Worm (Caenorhabditis elegans): Measurements from ENCODE around the gene Y53G8AR.6.

- TF ChIP-seq ZK546.5 (tag; optimal IDR thresholded peaks at IDR 0.05) = no peak
- no peak for TF ChIP-seq elt-1 (tag; optimal IDR thresholded peaks at IDR 0.05)
- no peak for TF ChIP-seq lin-11 (tag; optimal IDR thresholded peaks at IDR 0.05)
- TF ChIP-seq nhr-23 (tag; optimal IDR thresholded peaks at IDR 0.05) = no peak
- TF ChIP-seq aly-2 (tag; optimal IDR thresholded peaks at IDR 0.05) = no peak
- TF ChIP-seq lin-13 (GFP tag; optimal IDR thresholded peaks at IDR 0.05) = no peak
- TF ChIP-seq elt-3 (tag; optimal IDR thresholded peaks at IDR 0.05) = no peak
- TF ChIP-seq ztf-11 (tag; optimal IDR thresholded peaks at IDR 0.05) = no peak
- no peak for TF ChIP-seq lsy-2 (tag; optimal IDR thresholded peaks at IDR 0.05)
- TF ChIP-seq F13H6.1 (tag; optimal IDR thresholded peaks at IDR 0.05) = no peak
- TF ChIP-seq zag-1 (tag; optimal IDR thresholded peaks at IDR 0.05) = no peak
- TF ChIP-seq unc-62 (GFP tag; optimal IDR thresholded peaks at IDR 0.05) = no peak
Observed at ce11 chrIII:3321145-3321544, 26.6 kb downstream of the Y53G8AR.6 start, which contains the start of gene Y53G8AR.9.
